Fruit fly (Drosophila melanogaster): Measurements from ENCODE around the gene CG32683.
A peak's percentile ranks its signal among the peaks of the same experiment; 100 is the strongest.

CG32683 gene

dm6 chrX:10397514-10398133 is 57.1 kb downstream of the CG32683 start (continued):
- no peak for TF ChIP-seq gfzf (GFP tag; optimal IDR thresholded peaks at IDR 0.05)
- TF ChIP-seq CG10431 (GFP tag; optimal IDR thresholded peaks at IDR 0.05): no peak
- peak; percentile 28 for TF ChIP-seq Oli (tag; optimal IDR thresholded peaks at IDR 0.05)
- peak; percentile 31 for TF ChIP-seq Med (GFP tag)
- no peak for TF ChIP-seq CG5245 (GFP tag; optimal IDR thresholded peaks at IDR 0.05)
- no peak for TF ChIP-seq CG13775 (GFP tag; optimal IDR thresholded peaks at IDR 0.05)
- TF ChIP-seq CG42726 (GFP tag; IDR thresholded peaks at IDR 0.05; ENCODE audit: partially characterized antibody): no peak
- TF ChIP-seq CG3838 (GFP tag; optimal IDR thresholded peaks at IDR 0.05): no peak
- no peak for TF ChIP-seq CG7786 (GFP tag; optimal IDR thresholded peaks at IDR 0.05)
- TF ChIP-seq CG8290 (GFP tag; optimal IDR thresholded peaks at IDR 0.05): no peak
- no peak for TF ChIP-seq CG8290 (tag; optimal IDR thresholded peaks at IDR 0.05)
- peak; percentile 27; the same call in 1 of the 2 replicates for TF ChIP-seq ttk (GFP tag; IDR thresholded peaks at IDR 0.05)
- TF ChIP-seq CG1603 (tag; optimal IDR thresholded peaks at IDR 0.05): no peak
- no peak for TF ChIP-seq Optix (GFP tag; IDR thresholded peaks at IDR 0.05)
- no peak for TF ChIP-seq ro (GFP tag; IDR thresholded peaks at IDR 0.05)
- no peak for TF ChIP-seq CG7987 (GFP tag; optimal IDR thresholded peaks at IDR 0.05)
- TF ChIP-seq Hand (GFP tag; optimal IDR thresholded peaks at IDR 0.05): no peak
- TF ChIP-seq CG14860 (GFP tag; IDR thresholded peaks at IDR 0.05; ENCODE audit: partially characterized antibody): no peak
- no peak for TF ChIP-seq CG15601 (tag; optimal IDR thresholded peaks at IDR 0.05)
- TF ChIP-seq CG3065 (GFP tag; optimal IDR thresholded peaks at IDR 0.05): no peak
- TF ChIP-seq CG9437 (GFP tag; optimal IDR thresholded peaks at IDR 0.05): no peak
- TF ChIP-seq Doc3 (GFP tag; IDR thresholded peaks at IDR 0.05; ENCODE audit: partially characterized antibody): no peak
- peak; percentile 56 for TF ChIP-seq Meics (GFP tag; optimal IDR thresholded peaks at IDR 0.05)
- no peak for TF ChIP-seq CG12942 (GFP tag; optimal IDR thresholded peaks at IDR 0.05)
- TF ChIP-seq zfh2 (GFP tag; optimal IDR thresholded peaks at IDR 0.05): no peak
- TF ChIP-seq toy (GFP tag; IDR thresholded peaks at IDR 0.05): no peak
- TF ChIP-seq sqz (GFP tag; optimal IDR thresholded peaks at IDR 0.05): no peak
- TF ChIP-seq CG10209 (GFP tag; optimal IDR thresholded peaks at IDR 0.05): peak; percentile 31
- TF ChIP-seq az2 (GFP tag; optimal IDR thresholded peaks at IDR 0.05): no peak
- TF ChIP-seq ranshi (GFP tag; IDR thresholded peaks at IDR 0.05): 0 out of 2 replicates have a peak, but pooled peaks have one; percentile 27
- TF ChIP-seq onecut (GFP tag; IDR thresholded peaks at IDR 0.05): no peak
- TF ChIP-seq lilli (GFP tag; optimal IDR thresholded peaks at IDR 0.05): no peak
- no peak for TF ChIP-seq fu2 (GFP tag; optimal IDR thresholded peaks at IDR 0.05)
- no peak for TF ChIP-seq sens-2 (GFP tag; IDR thresholded peaks at IDR 0.05)
- TF ChIP-seq unpg (GFP tag; optimal IDR thresholded peaks at IDR 0.05): peak; percentile 35
- peak; percentile 27 for TF ChIP-seq CG2712 (tag; optimal IDR thresholded peaks at IDR 0.05)
- no peak for TF ChIP-seq otp (GFP tag; IDR thresholded peaks at IDR 0.05)
- no peak for TF ChIP-seq CG3407 (GFP tag; optimal IDR thresholded peaks at IDR 0.05)
- no peak for TF ChIP-seq hbn (GFP tag; IDR thresholded peaks at IDR 0.05; ENCODE audit: partially characterized antibody)
- no peak for TF ChIP-seq Sry-β (GFP tag; optimal IDR thresholded peaks at IDR 0.05)
- no peak for TF ChIP-seq hb (GFP tag; IDR thresholded peaks at IDR 0.05; ENCODE audit: partially characterized antibody)
- peak; percentile 6 for TF ChIP-seq CG15011 (GFP tag; optimal IDR thresholded peaks at IDR 0.05)
- no peak for TF ChIP-seq CG10959 (GFP tag; IDR thresholded peaks at IDR 0.05)
- TF ChIP-seq cad (GFP tag; optimal IDR thresholded peaks at IDR 0.05): no peak
- no peak for TF ChIP-seq Jarid2 (GFP tag; optimal IDR thresholded peaks at IDR 0.05)
- peak; percentile 35 for TF ChIP-seq nmo (GFP tag; optimal IDR thresholded peaks at IDR 0.05)
- TF ChIP-seq Sry-δ (GFP tag; optimal IDR thresholded peaks at IDR 0.05): no peak
- TF ChIP-seq tll (GFP tag; optimal IDR thresholded peaks at IDR 0.05): no peak
- no peak for TF ChIP-seq CG8944 (GFP tag; optimal IDR thresholded peaks at IDR 0.05)
- TF ChIP-seq NK7.1 (GFP tag; optimal IDR thresholded peaks at IDR 0.05): no peak

Data from whole organism, embryonic.